Worm (Caenorhabditis elegans) whole organism, L1 larva: ENCODE measurements around the gene C15B12.3.

Source experiments
- C04F5.9 ChIP-seq: sonication (generic microtip); optimal IDR thresholded peaks from 2 replicates; lab custom pipeline; 2016; ENCODE audit warnings: missing genetic modification characterization, missing compliant biosample characterization
- Y116A8C.19 ChIP-seq: sonication (generic microtip); optimal IDR thresholded peaks from 2 replicates; lab custom pipeline; 2016; ENCODE audit warnings: missing compliant biosample characterization, missing genetic modification characterization, borderline replicate concordance
- aha-1 ChIP-seq: fragments of 150-350 bp; optimal IDR thresholded peaks from 2 replicates; lab custom pipeline; 2014; ENCODE audit warnings: missing biosample characterization, missing genetic modification characterization
- aly-2 ChIP-seq: fragments of 150-350 bp; optimal IDR thresholded peaks from 2 replicates; lab custom pipeline; 2014; ENCODE audit warnings: missing biosample characterization, missing genetic modification characterization
- ama-1 ChIP-seq: fragments of 150-350 bp; optimal IDR thresholded peaks from 2 replicates; lab custom pipeline; 2014
- blmp-1 ChIP-seq: fragments of 150-350 bp; optimal IDR thresholded peaks from 2 replicates; lab custom pipeline; 2014; ENCODE audit warnings: missing biosample characterization, missing genetic modification characterization
- ceh-63 ChIP-seq: fragments of 200-800 bp; sonication (Bioruptor generic); optimal IDR thresholded peaks from 2 replicates; lab custom pipeline; 2018; ENCODE audit warnings: mild to moderate bottlenecking, missing genetic modification characterization, missing compliant biosample characterization
- ceh-8 ChIP-seq: fragments of 200-800 bp; sonication (Bioruptor generic); optimal IDR thresholded peaks from 2 replicates; lab custom pipeline; 2018; ENCODE audit warnings: mild to moderate bottlenecking, missing genetic modification characterization, moderate library complexity, missing compliant biosample characterization
- ceh-88 ChIP-seq: fragments of 200-800 bp; sonication (Bioruptor generic); IDR thresholded peaks from 2 replicates; pipeline ENCODE4 v1.3.6; 2022; ENCODE audit warnings: missing genetic modification characterization, missing compliant biosample characterization
- dsc-1 ChIP-seq: sonication (generic microtip); optimal IDR thresholded peaks from 2 replicates; lab custom pipeline; 2016; ENCODE audit warnings: mild to moderate bottlenecking, missing genetic modification characterization, missing compliant biosample characterization
- efl-1 ChIP-seq, 4 experiments: fragments of 150-350 bp; optimal IDR thresholded peaks in 3 of 4; peaks in 1 of 4; 1 replicate in 1 of 4; 2 replicates in 3 of 4; lab custom pipeline; 2014; ENCODE audit warnings: missing biosample characterization in 2 of 4, missing genetic modification characterization in 2 of 4, missing genetic modification reagents in 2 of 4
- egl-13 ChIP-seq: sonication (generic microtip); optimal IDR thresholded peaks from 2 replicates; lab custom pipeline; 2016; ENCODE audit warnings: missing genotype, missing genetic modification reagents, missing genetic modification characterization, missing compliant biosample characterization
- egl-27 ChIP-seq, 2 experiments: fragments of 150-350 bp in 1 of 2; sonication (generic microtip); optimal IDR thresholded peaks; 3 replicates each; lab custom pipeline; 2017 to 2018; ENCODE audit warnings: missing biosample characterization in 2 of 2, missing genetic modification characterization in 2 of 2, missing genetic modification reagents in 2 of 2
- elt-2 ChIP-seq: sonication (generic microtip); optimal IDR thresholded peaks from 2 replicates; lab custom pipeline; 2016; ENCODE audit warnings: missing genetic modification characterization, mild to moderate bottlenecking, inconsistent platforms, missing compliant biosample characterization, missing genetic modification reagents
- fkh-8 ChIP-seq: sonication (generic microtip); optimal IDR thresholded peaks from 2 replicates; lab custom pipeline; 2016; ENCODE audit warnings: mild to moderate bottlenecking, missing genetic modification characterization, missing compliant biosample characterization
- hlh-4 ChIP-seq: sonication (generic microtip); optimal IDR thresholded peaks from 2 replicates; lab custom pipeline; 2016; ENCODE audit warnings: mild to moderate bottlenecking, missing genetic modification characterization, missing compliant biosample characterization
- irx-1 ChIP-seq: sonication (generic microtip); optimal IDR thresholded peaks from 2 replicates; lab custom pipeline; 2016; ENCODE audit warnings: missing genetic modification characterization, missing compliant biosample characterization
- isw-1 ChIP-seq: fragments of 200-800 bp; sonication (Bioruptor generic); IDR thresholded peaks from 2 replicates; pipeline ENCODE4 v1.3.6; 2022; ENCODE audit warnings: missing genetic modification characterization, missing compliant biosample characterization
- jun-1 ChIP-seq: fragments of 150-350 bp; optimal IDR thresholded peaks from 2 replicates; lab custom pipeline; 2014; ENCODE audit warnings: missing biosample characterization, missing genetic modification reagents, missing genetic modification characterization
- lin-14 ChIP-seq: fragments of 200-800 bp; sonication (Bioruptor generic); optimal IDR thresholded peaks from 2 replicates; lab custom pipeline; 2018; ENCODE audit warnings: mild to moderate bottlenecking, missing genetic modification characterization, moderate library complexity, missing compliant biosample characterization
- lin-35 ChIP-seq, 2 experiments: fragments of 150-350 bp; optimal IDR thresholded peaks; 2 replicates each; lab custom pipeline; 2014; ENCODE audit warnings: missing biosample characterization in 2 of 2, missing genetic modification characterization in 2 of 2, missing genetic modification reagents in 2 of 2
- lin-39 ChIP-seq: fragments of 150-350 bp; optimal IDR thresholded peaks from 2 replicates; lab custom pipeline; 2014; ENCODE audit warnings: missing biosample characterization, missing genetic modification reagents, missing genetic modification characterization
- lir-3 ChIP-seq: sonication (generic microtip); optimal IDR thresholded peaks from 2 replicates; lab custom pipeline; 2016; ENCODE audit warnings: mild to moderate bottlenecking, missing genetic modification characterization, moderate library complexity, missing compliant biosample characterization; ENCODE audit not compliant: poor library complexity
- lsy-2 ChIP-seq, 2 experiments: fragments of 150-350 bp; optimal IDR thresholded peaks; 2 replicates each; lab custom pipeline; 2014; ENCODE audit warnings: missing biosample characterization in 2 of 2, missing genetic modification characterization in 2 of 2
- mab-9 ChIP-seq: fragments of 200-800 bp; sonication (Bioruptor generic); IDR thresholded peaks from 2 replicates; pipeline ENCODE4 v1.3.6; 2022; ENCODE audit warnings: missing genetic modification reagents, missing genetic modification characterization, missing compliant biosample characterization
- nhr-12 ChIP-seq: sonication (generic microtip); optimal IDR thresholded peaks from 2 replicates; lab custom pipeline; 2017; ENCODE audit warnings: missing biosample characterization, missing genetic modification characterization
- nhr-20 ChIP-seq: sonication (generic microtip); optimal IDR thresholded peaks from 2 replicates; lab custom pipeline; 2016; ENCODE audit warnings: mild to moderate bottlenecking, missing genetic modification characterization, missing compliant biosample characterization
- nhr-47 ChIP-seq: sonication (generic microtip); optimal IDR thresholded peaks from 2 replicates; lab custom pipeline; 2016; ENCODE audit warnings: mild to moderate bottlenecking, missing genetic modification characterization, moderate library complexity, missing compliant biosample characterization
- nhr-71 ChIP-seq: sonication (generic microtip); optimal IDR thresholded peaks from 2 replicates; lab custom pipeline; 2016; ENCODE audit warnings: mild to moderate bottlenecking, missing genetic modification characterization, moderate library complexity, missing compliant biosample characterization
- nhr-84 ChIP-seq: sonication (generic microtip); optimal IDR thresholded peaks from 2 replicates; lab custom pipeline; 2017; ENCODE audit warnings: missing biosample characterization, missing genetic modification characterization
- pqm-1 ChIP-seq: sonication (generic microtip); optimal IDR thresholded peaks from 3 replicates; lab custom pipeline; 2017; ENCODE audit warnings: missing biosample characterization, missing genetic modification characterization
- snu-23 ChIP-seq: sonication (generic microtip); optimal IDR thresholded peaks from 2 replicates; lab custom pipeline; 2016; ENCODE audit warnings: missing genetic modification characterization, missing compliant biosample characterization
- sup-37 ChIP-seq: fragments of 200-800 bp; sonication (Bioruptor generic); optimal IDR thresholded peaks from 2 replicates; lab custom pipeline; 2018; ENCODE audit warnings: mild to moderate bottlenecking, missing genetic modification characterization, missing compliant biosample characterization
- unc-130 ChIP-seq: fragments of 150-350 bp; optimal IDR thresholded peaks from 2 replicates; lab custom pipeline; 2017; ENCODE audit warnings: missing biosample characterization, missing genetic modification characterization, inconsistent platforms
- unc-86 ChIP-seq: sonication (generic microtip); optimal IDR thresholded peaks from 2 replicates; lab custom pipeline; 2016; ENCODE audit warnings: missing genetic modification characterization, missing compliant biosample characterization
- ztf-4 ChIP-seq: fragments of 150-350 bp; optimal IDR thresholded peaks from 2 replicates; lab custom pipeline; 2014; ENCODE audit warnings: missing biosample characterization, missing genetic modification characterization

Gene C15B12.3

DNA sequence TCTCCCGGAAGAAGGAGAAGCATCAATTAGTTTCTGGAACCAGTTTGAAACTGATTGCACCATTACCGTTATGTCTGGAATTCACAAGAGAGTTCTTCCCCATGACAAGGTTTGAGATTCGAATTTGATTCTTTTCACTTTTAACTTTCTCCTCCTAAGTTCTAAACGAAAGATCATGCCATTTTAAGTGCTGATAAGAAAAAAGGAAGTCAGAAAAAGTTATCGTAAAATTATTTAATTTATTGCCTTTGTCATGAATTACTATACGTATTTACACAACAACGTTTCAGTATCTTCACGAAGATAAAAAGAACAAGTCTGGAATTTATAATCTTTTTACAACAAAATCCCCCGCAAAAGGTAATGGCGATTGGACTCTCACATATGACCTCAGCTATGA lies 7.2 kb downstream of the C15B12.3 start:
- TF ChIP-seq isw-1 (GFP tag; lab: Robert Waterston, UW) (no peak), aha-1 (no peak), ceh-63 (GFP tag; lab: Kevin White, UChicago) (no peak), ztf-4 (tag; lab: Kevin White, UChicago) (no peak), unc-130 (tag; lab: Kevin White, UChicago) (no peak), fkh-8 (tag; lab: Kevin White, UChicago) (no peak), jun-1 (tag; lab: Kevin White, UChicago) (no peak), nhr-71 (tag; lab: Kevin White, UChicago) (no peak), unc-86 (tag; lab: Kevin White, UChicago) (no peak), elt-2 (no peak), C04F5.9 (tag; lab: Kevin White, UChicago) (no peak), dsc-1 (no peak), lin-39 (tag; lab: Kevin White, UChicago) (no peak), egl-13 (tag; lab: Kevin White, UChicago) (no peak), mab-9 (GFP tag; lab: Robert Waterston, UW) (no peak), Y116A8C.19 (tag; lab: Kevin White, UChicago) (no peak)

DNA sequence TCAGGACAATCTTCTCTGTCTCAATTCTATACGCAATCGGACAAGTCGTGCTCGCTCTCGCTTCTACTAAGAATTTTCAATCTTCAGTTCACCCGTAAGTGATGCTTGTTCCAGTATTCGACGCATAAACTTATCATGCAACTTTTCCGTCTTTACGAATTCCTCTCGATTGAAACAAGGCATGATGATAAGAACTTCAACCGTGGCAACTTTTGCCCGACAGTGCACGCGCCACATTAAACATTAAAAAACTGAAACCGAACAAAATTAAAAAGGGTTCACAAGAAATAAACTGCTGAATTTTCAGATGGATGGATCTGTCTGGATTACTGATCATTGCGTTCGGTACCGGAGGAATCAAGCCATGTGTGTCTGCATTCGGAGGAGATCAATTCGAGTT lies 8.9 kb downstream of the C15B12.3 start:
- TF ChIP-seq ceh-63 (GFP tag; lab: Kevin White, UChicago) = no peak
- no peak for TF ChIP-seq nhr-84 (tag; lab: Kevin White, UChicago)
- TF ChIP-seq nhr-47 (tag; lab: Kevin White, UChicago) = no peak
- TF ChIP-seq nhr-12 (tag; lab: Kevin White, UChicago) = no peak
- no peak for TF ChIP-seq ceh-88 (GFP tag; lab: Robert Waterston, UW)
- TF ChIP-seq unc-86 (tag; lab: Kevin White, UChicago) = no peak
- no peak for TF ChIP-seq efl-1 (optimal IDR thresholded peaks at IDR 0.05; lab: Kevin White, UChicago)
- TF ChIP-seq efl-1 (GFP tag; optimal IDR thresholded peaks at IDR 0.05 in 1 of 2; lab: Kevin White, UChicago) = no peak
- no peak for TF ChIP-seq ceh-8 (GFP tag; lab: Kevin White, UChicago)
- TF ChIP-seq blmp-1 (tag; lab: Kevin White, UChicago) = no peak
- TF ChIP-seq lsy-2 (tag; optimal IDR thresholded peaks at IDR 0.05; lab: Kevin White, UChicago) = no peak
- no peak for TF ChIP-seq aly-2 (tag; lab: Kevin White, UChicago)
- TF ChIP-seq egl-13 (tag; lab: Kevin White, UChicago) = no peak
- TF ChIP-seq egl-27 (tag; optimal IDR thresholded peaks at IDR 0.05; lab: Kevin White, UChicago) = no peak
- no peak for TF ChIP-seq irx-1 (tag; lab: Kevin White, UChicago)
- TF ChIP-seq snu-23 (GFP tag; lab: Kevin White, UChicago) = no peak
- no peak for TF ChIP-seq lin-14 (GFP tag; lab: Kevin White, UChicago)
- no peak for TF ChIP-seq Y116A8C.19 (tag; lab: Kevin White, UChicago)

DNA sequence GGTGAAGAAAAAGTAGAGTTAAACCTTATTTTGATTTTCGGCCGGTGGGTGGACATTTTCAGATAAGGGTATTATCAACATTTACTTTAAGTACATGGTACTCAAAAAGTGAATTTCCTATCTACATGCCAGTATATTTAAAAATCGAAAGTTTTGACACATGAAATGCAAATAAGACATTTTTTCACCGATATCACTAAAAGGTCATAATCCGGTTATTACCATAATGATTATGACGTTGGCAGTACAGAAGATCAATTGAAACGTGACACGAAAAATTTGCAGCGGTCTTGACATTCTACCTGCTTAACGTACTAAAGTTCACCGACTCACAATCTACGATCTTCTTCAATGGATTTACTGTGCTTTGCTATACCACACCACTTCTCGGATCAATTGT lies 9.4 kb downstream of the C15B12.3 start:
- no peak for TF ChIP-seq hlh-4
- TF ChIP-seq elt-2 = peak; percentile 60
- TF ChIP-seq, all 84 proteins: peak for 1

DNA sequence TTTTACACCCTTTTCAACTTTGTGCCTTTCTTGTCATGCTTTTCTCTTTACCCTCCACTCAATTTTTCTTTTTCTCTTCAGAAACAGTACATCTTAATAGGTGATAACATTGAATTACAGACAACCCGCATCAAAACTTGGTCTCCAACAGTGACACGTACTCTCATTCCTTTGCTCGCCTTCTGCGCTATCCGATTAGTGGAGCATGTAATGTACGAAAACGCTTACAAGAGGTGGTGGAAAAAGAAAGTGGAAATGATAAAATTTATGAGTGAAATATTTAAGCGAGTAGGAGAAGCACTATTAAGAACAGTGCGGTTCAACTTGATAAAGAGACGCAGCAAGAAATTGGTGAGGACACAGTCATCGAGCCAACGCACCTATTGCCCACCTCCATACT lies 10.8 kb downstream of the C15B12.3 start, which contains the start of gene pept-1:
Gene pept-1 (plus strand): TSS at position 306 of the 400 bp plus-strand sequence.
- TF ChIP-seq lin-35 (GFP tag; optimal IDR thresholded peaks at IDR 0.05; lab: Kevin White, UChicago) = peak in 1 of 2 experiments; percentile 44
- peak; percentile 12 for TF ChIP-seq nhr-71 (tag; lab: Kevin White, UChicago)
- TF ChIP-seq nhr-20 (tag; lab: Kevin White, UChicago) = peak; percentile 21
- TF ChIP-seq elt-2 = peak; percentile 96
- no peak for TF ChIP-seq lir-3 (tag; lab: Kevin White, UChicago)
- TF ChIP-seq lin-14 (GFP tag; lab: Kevin White, UChicago) = peak; percentile 26
- TF ChIP-seq sup-37 = no peak
- TF ChIP-seq ama-1 (lab: Kevin White, UChicago) = no peak
- peak; percentile 60 for TF ChIP-seq pqm-1
